Worm (Caenorhabditis elegans): Measurements from ENCODE around the gene F55B12.10.

Gene F55B12.10

DNA sequence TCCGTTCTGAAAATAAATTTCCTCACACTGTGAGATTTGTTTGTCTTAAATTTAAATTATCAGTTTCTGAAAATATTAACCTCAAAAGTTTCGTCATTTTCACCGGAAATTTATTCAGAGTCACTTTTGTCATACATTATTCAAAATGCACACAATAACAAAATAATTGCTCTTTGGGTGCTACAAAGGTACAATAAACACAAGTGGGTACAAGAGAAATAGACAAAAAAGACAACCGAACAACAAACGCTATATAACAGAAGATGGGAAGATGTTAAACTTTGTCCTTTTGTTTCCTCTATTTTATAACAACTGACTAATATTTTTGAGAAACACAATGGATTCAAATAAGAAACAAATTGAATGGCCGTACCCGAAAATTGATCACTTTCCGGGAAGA lies 30.0 kb downstream of the F55B12.10 start:
- TF ChIP-seq ceh-13 (GFP tag; optimal IDR thresholded peaks at IDR 0.05) (no peak), ets-7 (tag; optimal IDR thresholded peaks at IDR 0.05) (no peak), B0310.2 (tag; optimal IDR thresholded peaks at IDR 0.05) (no peak), F13C5.2 (tag; optimal IDR thresholded peaks at IDR 0.05) (no peak), sea-1 (GFP tag; conservative IDR thresholded peaks at IDR 0.05) (no peak), tra-4 (tag; optimal IDR thresholded peaks at IDR 0.05) (no peak), hnd-1 (tag; optimal IDR thresholded peaks at IDR 0.05) (no peak), tbx-11 (GFP tag; IDR thresholded peaks at IDR 0.05) (no peak), hmg-4 (GFP tag; optimal IDR thresholded peaks at IDR 0.05) (no peak), ceh-36 (tag; optimal IDR thresholded peaks at IDR 0.05) (no peak), pes-1 (GFP tag; IDR thresholded peaks at IDR 0.05) (no peak), aly-1 (tag; optimal IDR thresholded peaks at IDR 0.05) (no peak), hmbx-1 (tag; optimal IDR thresholded peaks at IDR 0.05) (no peak), tbx-37 (GFP tag; conservative IDR thresholded peaks at IDR 0.05) (no peak), ama-1 (optimal IDR thresholded peaks at IDR 0.05) (no peak)

DNA sequence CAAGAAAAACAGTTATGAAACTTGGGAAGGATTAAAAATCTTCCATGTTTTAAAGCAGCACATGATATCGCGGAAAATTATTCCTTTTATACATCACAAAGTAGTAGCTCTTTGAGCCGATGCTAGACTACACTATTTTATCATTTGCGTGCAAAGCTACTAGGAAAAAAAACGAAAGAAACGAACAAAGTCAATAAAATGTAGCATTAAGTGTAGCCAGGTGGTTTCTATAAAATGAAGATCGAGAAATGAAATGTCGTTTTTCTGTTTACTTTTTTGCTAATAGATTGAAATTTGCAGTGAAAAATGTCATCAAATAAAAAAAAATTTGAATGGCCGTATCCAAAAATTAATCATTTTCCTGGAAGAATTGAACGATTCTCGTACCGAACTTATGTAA lies 33.4 kb downstream of the F55B12.10 start, which contains the start of gene cpt-5:
TSS of gene cpt-5 (plus strand) at position 301 of the 400 bp plus-strand sequence.
- TF ChIP-seq sea-1 (GFP tag; conservative IDR thresholded peaks at IDR 0.05) = no peak
- no peak for TF ChIP-seq ama-1 (optimal IDR thresholded peaks at IDR 0.05)
- no peak for TF ChIP-seq hmg-4 (GFP tag; optimal IDR thresholded peaks at IDR 0.05)
- TF ChIP-seq tbx-11 (GFP tag; IDR thresholded peaks at IDR 0.05) = no peak
- TF ChIP-seq ceh-36 (tag; optimal IDR thresholded peaks at IDR 0.05) = no peak
- TF ChIP-seq pes-1 (GFP tag; IDR thresholded peaks at IDR 0.05) = no peak
- no peak for TF ChIP-seq tra-4 (tag; optimal IDR thresholded peaks at IDR 0.05)
- TF ChIP-seq hnd-1 (tag; optimal IDR thresholded peaks at IDR 0.05) = no peak
- TF ChIP-seq ets-7 (tag; optimal IDR thresholded peaks at IDR 0.05) = no peak
- TF ChIP-seq ceh-13 (GFP tag; optimal IDR thresholded peaks at IDR 0.05) = no peak
- TF ChIP-seq hmbx-1 (tag; optimal IDR thresholded peaks at IDR 0.05) = no peak
- TF ChIP-seq B0310.2 (tag; optimal IDR thresholded peaks at IDR 0.05) = no peak
- no peak for TF ChIP-seq flt-1 (GFP tag; IDR thresholded peaks at IDR 0.05)
- TF ChIP-seq F13C5.2 (tag; optimal IDR thresholded peaks at IDR 0.05) = no peak
- TF ChIP-seq tbx-37 (GFP tag; conservative IDR thresholded peaks at IDR 0.05) = no peak

DNA sequence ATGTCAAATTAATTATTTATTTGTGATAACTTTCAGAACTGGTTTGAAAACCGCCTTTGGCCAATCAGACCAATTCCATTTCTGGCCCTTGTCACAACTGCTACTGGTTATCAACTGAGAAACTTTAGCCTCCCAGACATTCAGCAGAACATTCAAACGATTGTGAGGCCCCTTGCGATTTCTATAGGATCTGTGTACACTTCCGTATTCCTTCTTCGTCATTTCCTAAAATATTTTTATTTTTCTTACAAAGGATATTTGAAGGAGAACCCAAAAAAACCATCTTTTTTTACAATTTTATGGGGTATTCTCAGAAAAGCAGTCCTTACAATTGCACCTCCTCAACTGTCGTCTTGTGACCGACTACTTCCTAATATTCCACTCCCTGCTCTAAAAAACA lies 33.8 kb downstream of the F55B12.10 start:
- no peak for TF ChIP-seq B0310.2 (tag; optimal IDR thresholded peaks at IDR 0.05)
- no peak for TF ChIP-seq hmg-4 (GFP tag; optimal IDR thresholded peaks at IDR 0.05)
- TF ChIP-seq sea-1 (GFP tag; conservative IDR thresholded peaks at IDR 0.05) = no peak
- no peak for TF ChIP-seq aly-1 (tag; optimal IDR thresholded peaks at IDR 0.05)
- TF ChIP-seq tbx-37 (GFP tag; conservative IDR thresholded peaks at IDR 0.05) = no peak
- no peak for TF ChIP-seq pes-1 (GFP tag; IDR thresholded peaks at IDR 0.05)
- no peak for TF ChIP-seq scrt-1 (GFP tag; IDR thresholded peaks at IDR 0.05)

DNA sequence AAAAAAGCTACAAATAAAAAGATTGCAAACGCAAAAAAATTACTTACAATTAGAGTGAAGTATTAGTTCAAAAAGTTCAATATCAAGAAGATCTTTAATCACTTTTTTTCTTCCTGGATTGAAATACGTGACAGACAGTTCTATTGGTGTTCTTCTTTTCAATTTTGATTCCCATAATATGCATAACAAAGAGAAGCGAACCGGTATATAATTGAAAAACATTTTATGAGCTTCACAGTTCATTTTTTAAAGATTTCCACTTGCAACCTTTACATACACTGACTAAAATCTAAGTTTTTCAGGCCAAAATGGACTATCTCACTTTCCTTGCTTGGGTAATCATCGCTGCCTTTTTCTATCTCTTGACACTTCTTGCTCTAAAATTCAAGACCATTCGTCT lies 37.0 kb downstream of the F55B12.10 start, which contains the start of gene T22G5.1:
TSS of gene T22G5.1 (plus strand) at position 301 of the 400 bp plus-strand sequence.
- TF ChIP-seq F13C5.2 (tag; optimal IDR thresholded peaks at IDR 0.05) = no peak
- TF ChIP-seq pes-1 (GFP tag; IDR thresholded peaks at IDR 0.05) = no peak
- no peak for TF ChIP-seq ceh-13 (GFP tag; optimal IDR thresholded peaks at IDR 0.05)
- no peak for TF ChIP-seq hnd-1 (tag; optimal IDR thresholded peaks at IDR 0.05)
- TF ChIP-seq tbx-37 (GFP tag; conservative IDR thresholded peaks at IDR 0.05) = no peak
- no peak for TF ChIP-seq hmg-4 (GFP tag; optimal IDR thresholded peaks at IDR 0.05)
- no peak for TF ChIP-seq ets-7 (tag; optimal IDR thresholded peaks at IDR 0.05)
- TF ChIP-seq scrt-1 (GFP tag; IDR thresholded peaks at IDR 0.05) = no peak
- no peak for TF ChIP-seq B0310.2 (tag; optimal IDR thresholded peaks at IDR 0.05)
- TF ChIP-seq ama-1 (optimal IDR thresholded peaks at IDR 0.05) = no peak

DNA sequence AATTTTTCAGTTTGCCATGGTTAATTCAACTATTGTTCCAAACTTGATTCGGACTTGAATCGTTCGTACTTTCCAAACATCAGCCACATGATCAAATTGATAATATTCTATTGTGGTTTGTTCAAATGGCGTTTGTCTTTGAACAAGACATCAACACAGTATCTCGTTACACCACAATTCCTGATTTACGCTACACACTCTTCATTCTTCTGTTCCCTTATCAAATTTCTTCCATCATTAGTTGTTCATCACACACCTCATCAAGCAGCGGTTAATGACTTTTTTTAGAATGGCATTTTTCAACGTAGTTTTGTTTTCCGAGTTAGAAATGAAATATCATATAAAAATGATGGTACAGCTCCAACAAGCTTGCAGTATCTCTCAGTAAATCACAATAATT lies 38.7 kb downstream of the F55B12.10 start:
- TF ChIP-seq tbx-37 (GFP tag; conservative IDR thresholded peaks at IDR 0.05) (no peak), sea-1 (GFP tag; conservative IDR thresholded peaks at IDR 0.05) (no peak), ama-1 (optimal IDR thresholded peaks at IDR 0.05) (no peak)

DNA sequence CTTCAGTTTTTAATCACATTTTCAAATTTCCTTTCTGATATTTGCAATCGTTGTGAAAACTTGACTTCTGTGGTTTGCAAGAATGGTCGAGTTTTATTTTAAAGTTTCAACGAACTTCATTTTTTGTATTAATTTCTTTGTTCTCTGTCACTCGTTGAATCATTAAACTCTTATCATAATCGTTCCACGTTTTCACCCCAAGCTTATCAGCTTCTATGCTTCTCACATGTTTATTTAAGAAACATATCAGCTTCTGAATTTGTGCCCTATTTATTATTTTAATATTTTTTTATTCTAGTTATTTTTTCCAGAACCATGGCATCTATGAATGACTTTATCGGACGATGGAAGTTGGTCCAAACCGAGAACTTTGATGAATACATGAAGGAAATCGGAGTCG lies 39.7 kb downstream of the F55B12.10 start, which contains the start of gene lbp-7:
TSS of gene lbp-7 (plus strand) at position 312 of the 400 bp plus-strand sequence.
- TF ChIP-seq hmbx-1 (tag; optimal IDR thresholded peaks at IDR 0.05) = no peak
- no peak for TF ChIP-seq ceh-13 (GFP tag; optimal IDR thresholded peaks at IDR 0.05)
- no peak for TF ChIP-seq sea-1 (GFP tag; conservative IDR thresholded peaks at IDR 0.05)
- TF ChIP-seq flt-1 (GFP tag; IDR thresholded peaks at IDR 0.05) = no peak
- no peak for TF ChIP-seq ceh-36 (tag; optimal IDR thresholded peaks at IDR 0.05)
- TF ChIP-seq F13C5.2 (tag; optimal IDR thresholded peaks at IDR 0.05) = no peak
- no peak for TF ChIP-seq hnd-1 (tag; optimal IDR thresholded peaks at IDR 0.05)
- TF ChIP-seq tbx-37 (GFP tag; conservative IDR thresholded peaks at IDR 0.05) = no peak
- TF ChIP-seq aly-1 (tag; optimal IDR thresholded peaks at IDR 0.05) = no peak
- no peak for TF ChIP-seq B0310.2 (tag; optimal IDR thresholded peaks at IDR 0.05)
- TF ChIP-seq ets-7 (tag; optimal IDR thresholded peaks at IDR 0.05) = no peak
- TF ChIP-seq pes-1 (GFP tag; IDR thresholded peaks at IDR 0.05) = no peak
- no peak for TF ChIP-seq scrt-1 (GFP tag; IDR thresholded peaks at IDR 0.05)
- no peak for TF ChIP-seq hmg-4 (GFP tag; optimal IDR thresholded peaks at IDR 0.05)
- no peak for TF ChIP-seq tra-4 (tag; optimal IDR thresholded peaks at IDR 0.05)
- no peak for TF ChIP-seq tbx-11 (GFP tag; IDR thresholded peaks at IDR 0.05)
- TF ChIP-seq ama-1 (optimal IDR thresholded peaks at IDR 0.05) = no peak

DNA sequence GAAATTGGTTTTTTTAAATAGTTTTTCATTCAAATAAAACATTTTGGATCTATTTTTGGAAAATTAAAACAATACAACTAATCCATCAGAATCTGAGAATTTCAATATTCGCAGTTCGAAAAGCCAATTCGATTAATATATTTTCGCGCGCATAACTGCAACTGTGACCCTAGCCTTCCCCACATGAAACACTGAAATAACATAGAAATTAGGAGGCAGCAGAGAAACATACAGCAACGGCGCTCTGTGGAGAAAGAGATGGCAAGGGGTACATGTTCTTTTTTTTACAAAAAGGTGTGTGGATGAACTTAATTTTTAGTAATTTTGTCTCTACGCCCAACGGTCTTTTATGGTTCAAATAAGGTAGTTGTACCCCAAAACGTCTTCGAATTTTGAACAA lies 40.6 kb downstream of the F55B12.10 start:
- TF ChIP-seq hmbx-1 (tag; optimal IDR thresholded peaks at IDR 0.05) (no peak), hnd-1 (tag; optimal IDR thresholded peaks at IDR 0.05) (no peak), pes-1 (GFP tag; IDR thresholded peaks at IDR 0.05) (no peak), sea-1 (GFP tag; conservative IDR thresholded peaks at IDR 0.05) (no peak), tbx-11 (GFP tag; IDR thresholded peaks at IDR 0.05) (no peak), ceh-13 (GFP tag; optimal IDR thresholded peaks at IDR 0.05) (no peak), tbx-37 (GFP tag; conservative IDR thresholded peaks at IDR 0.05) (no peak), B0310.2 (tag; optimal IDR thresholded peaks at IDR 0.05) (no peak), aly-1 (tag; optimal IDR thresholded peaks at IDR 0.05) (no peak), ets-7 (tag; optimal IDR thresholded peaks at IDR 0.05) (no peak), F13C5.2 (tag; optimal IDR thresholded peaks at IDR 0.05) (no peak), hmg-4 (GFP tag; optimal IDR thresholded peaks at IDR 0.05) (no peak), scrt-1 (GFP tag; IDR thresholded peaks at IDR 0.05) (no peak), tra-4 (tag; optimal IDR thresholded peaks at IDR 0.05) (no peak), ceh-36 (tag; optimal IDR thresholded peaks at IDR 0.05) (no peak), flt-1 (GFP tag; IDR thresholded peaks at IDR 0.05) (no peak), ama-1 (optimal IDR thresholded peaks at IDR 0.05) (no peak)
